Worm (Caenorhabditis elegans) whole organism, midembryonic: Measurements from ENCODE around the gene srg-22.

ENCODE experiments used
- T22C8.4 ChIP-seq: fragments of 200-800 bp; sonication (Bioruptor generic); IDR thresholded peaks from 2 replicates; pipeline ENCODE4 v1.3.6; 2022; ENCODE audit warnings: missing genetic modification characterization, missing compliant biosample characterization
- cog-1 ChIP-seq: sonication (generic microtip); optimal IDR thresholded peaks from 2 replicates; lab custom pipeline; 2016; ENCODE audit warnings: missing genetic modification characterization, missing compliant biosample characterization
- flt-1 ChIP-seq: fragments of 200-800 bp; sonication (Bioruptor generic); IDR thresholded peaks from 2 replicates; pipeline ENCODE4 v1.3.6; 2022; ENCODE audit warnings: missing genetic modification characterization, missing compliant biosample characterization
- klf-2 ChIP-seq: fragments of 200-800 bp; sonication (Bioruptor generic); conservative IDR thresholded peaks from 2 replicates; pipeline ENCODE4 v1.3.6; 2022; ENCODE audit warnings: missing genetic modification reagents, missing genetic modification characterization, missing compliant biosample characterization
- med-1 ChIP-seq: sonication (generic microtip); optimal IDR thresholded peaks from 2 replicates; lab custom pipeline; 2017; ENCODE audit warnings: missing genetic modification characterization, mild to moderate bottlenecking, missing compliant biosample characterization, antibody characterized with exemption, missing genetic modification reagents; ENCODE audit not compliant: insufficient read depth
- ref-1 ChIP-seq: fragments of 200-800 bp; sonication (Bioruptor generic); conservative IDR thresholded peaks from 2 replicates; pipeline ENCODE4 v1.3.6; 2022; ENCODE audit warnings: missing genetic modification reagents, missing genetic modification characterization, missing compliant biosample characterization
- tab-1 ChIP-seq: fragments of 200-800 bp; sonication (Bioruptor generic); IDR thresholded peaks from 2 replicates; pipeline ENCODE4 v1.3.6; 2022; ENCODE audit warnings: missing genetic modification characterization, missing compliant biosample characterization
- ztf-23 ChIP-seq: fragments of 200-800 bp; sonication (Bioruptor generic); IDR thresholded peaks from 2 replicates; pipeline ENCODE4 v1.3.6; 2022; ENCODE audit warnings: missing genetic modification reagents, missing genetic modification characterization, missing compliant biosample characterization
- ztf-29 ChIP-seq: fragments of 200-800 bp; sonication (Bioruptor generic); IDR thresholded peaks from 2 replicates; pipeline ENCODE4 v1.3.6; 2022; ENCODE audit warnings: missing genetic modification reagents, missing genetic modification characterization, missing compliant biosample characterization

Gene srg-22

ce11 chrII:3065086-3065485 is 28.2 kb downstream of the srg-22 start:
- TF ChIP-seq ztf-23 (no peak), T22C8.4 (GFP tag; lab: Robert Waterston, UW) (no peak), ztf-29 (no peak), tab-1 (GFP tag; lab: Robert Waterston, UW) (no peak)

- TF ChIP-seq flt-1 (GFP tag; lab: Robert Waterston, UW), result no peak
- no peak for TF ChIP-seq med-1 (GFP tag; lab: Kevin White, UChicago)
- TF ChIP-seq cog-1, result no peak
- TF ChIP-seq ref-1 (GFP tag; lab: Robert Waterston, UW), result no peak
- TF ChIP-seq ztf-29, result no peak
- peak; percentile 75 for TF ChIP-seq T22C8.4 (GFP tag; lab: Robert Waterston, UW)
- TF ChIP-seq klf-2 (GFP tag; lab: Robert Waterston, UW), result no peak
Measured at ce11 chrII:3064631-3065030, 28.6 kb downstream of the srg-22 start.

- TF ChIP-seq cog-1, result no peak
- TF ChIP-seq T22C8.4 (GFP tag; lab: Robert Waterston, UW), result peak; percentile 93
Measured at ce11 chrII:3063984-3064383, 29.3 kb downstream of the srg-22 start.

ce11 chrII:3063366-3063765 is 29.9 kb downstream of the srg-22 start:
- peak; percentile 88 for TF ChIP-seq T22C8.4 (GFP tag; lab: Robert Waterston, UW)
- no peak for TF ChIP-seq med-1 (GFP tag; lab: Kevin White, UChicago)

- TF ChIP-seq tab-1 (GFP tag; lab: Robert Waterston, UW) (no peak), T22C8.4 (GFP tag; lab: Robert Waterston, UW) (peak; percentile 41)
Measured at ce11 chrII:3062876-3063275, 30.4 kb downstream of the srg-22 start.

- TF ChIP-seq cog-1 (no peak), T22C8.4 (GFP tag; lab: Robert Waterston, UW) (peak; percentile 58), flt-1 (GFP tag; lab: Robert Waterston, UW) (peak; percentile 62; the same call in 1 of the 2 replicates), tab-1 (GFP tag; lab: Robert Waterston, UW) (0 out of 2 replicates have a peak, but pooled peaks have one; percentile 38)
Measured at ce11 chrII:3062222-3062621, 31.0 kb downstream of the srg-22 start.

- TF ChIP-seq klf-2 (GFP tag; lab: Robert Waterston, UW) (no peak), ztf-29 (no peak), flt-1 (GFP tag; lab: Robert Waterston, UW) (no peak), tab-1 (GFP tag; lab: Robert Waterston, UW) (no peak), ztf-23 (no peak), ref-1 (GFP tag; lab: Robert Waterston, UW) (no peak), med-1 (GFP tag; lab: Kevin White, UChicago) (no peak), T22C8.4 (GFP tag; lab: Robert Waterston, UW) (no peak), cog-1 (no peak)
Measured at ce11 chrII:3061605-3062004, 31.6 kb downstream of the srg-22 start.

ce11 chrII:3060782-3061181 is 32.5 kb downstream of the srg-22 start, which contains the start of gene Y25C1A.6:
Gene Y25C1A.6, plus strand, starts transcription at chrII:3061082.
- no peak for TF ChIP-seq tab-1 (GFP tag; lab: Robert Waterston, UW)
- no peak for TF ChIP-seq cog-1
- TF ChIP-seq ztf-29, result no peak
- TF ChIP-seq T22C8.4 (GFP tag; lab: Robert Waterston, UW), result no peak
- TF ChIP-seq med-1 (GFP tag; lab: Kevin White, UChicago), result no peak
- TF ChIP-seq ztf-23, result no peak
- TF ChIP-seq ref-1 (GFP tag; lab: Robert Waterston, UW), result no peak
- TF ChIP-seq klf-2 (GFP tag; lab: Robert Waterston, UW), result no peak
- no peak for TF ChIP-seq flt-1 (GFP tag; lab: Robert Waterston, UW)

- TF ChIP-seq cog-1 (no peak), flt-1 (GFP tag; lab: Robert Waterston, UW) (no peak), klf-2 (GFP tag; lab: Robert Waterston, UW) (no peak), med-1 (GFP tag; lab: Kevin White, UChicago) (no peak), tab-1 (GFP tag; lab: Robert Waterston, UW) (no peak), ref-1 (GFP tag; lab: Robert Waterston, UW) (no peak), ztf-23 (no peak), ztf-29 (no peak), T22C8.4 (GFP tag; lab: Robert Waterston, UW) (no peak)
Measured at ce11 chrII:3056266-3056872, 36.9 kb downstream of the srg-22 start, which contains the start of gene lin-8. Gene lin-8, plus strand, starts transcription at chrII:3056822.

ce11 chrII:3055531-3055930 is 37.7 kb downstream of the srg-22 start:
- peak; percentile 55; the same call in 1 of the 2 replicates for TF ChIP-seq flt-1 (GFP tag; lab: Robert Waterston, UW)
- TF ChIP-seq ztf-29, result 0 out of 2 replicates have a peak, but pooled peaks have one; percentile 21
- TF ChIP-seq T22C8.4 (GFP tag; lab: Robert Waterston, UW), result no peak
- TF ChIP-seq ztf-23, result 0 out of 2 replicates have a peak, but pooled peaks have one; percentile 52

- TF ChIP-seq flt-1 (GFP tag; lab: Robert Waterston, UW) (no peak), cog-1 (no peak), ztf-29 (no peak), ref-1 (GFP tag; lab: Robert Waterston, UW) (no peak), tab-1 (GFP tag; lab: Robert Waterston, UW) (no peak), med-1 (GFP tag; lab: Kevin White, UChicago) (no peak), T22C8.4 (GFP tag; lab: Robert Waterston, UW) (no peak), klf-2 (GFP tag; lab: Robert Waterston, UW) (no peak), ztf-23 (no peak)
Measured at ce11 chrII:3054622-3055021, 38.6 kb downstream of the srg-22 start.
